Worm (Caenorhabditis elegans) whole organism, L3 larva: ENCODE measurements around the gene F08D12.4.

ENCODE experiments used
- R02D3.7 ChIP-seq: fragments of 150-350 bp; optimal IDR thresholded peaks from 2 replicates; lab custom pipeline; 2014; ENCODE audit warnings: missing biosample characterization, missing genetic modification characterization
- ZK546.5 ChIP-seq: sonication (generic microtip); optimal IDR thresholded peaks from 2 replicates; lab custom pipeline; 2017; ENCODE audit warnings: missing biosample characterization, missing genetic modification characterization
- aly-2 ChIP-seq: fragments of 150-350 bp; optimal IDR thresholded peaks from 2 replicates; lab custom pipeline; 2014; ENCODE audit warnings: missing biosample characterization, missing genetic modification characterization
- ama-1 ChIP-seq: fragments of 150-350 bp; optimal IDR thresholded peaks from 2 replicates; lab custom pipeline; 2018
- ceh-16 ChIP-seq: sonication (generic microtip); optimal IDR thresholded peaks from 2 replicates; lab custom pipeline; 2017; ENCODE audit warnings: missing biosample characterization, missing genetic modification characterization
- ceh-28 ChIP-seq: fragments of 150-350 bp; optimal IDR thresholded peaks from 2 replicates; lab custom pipeline; 2014; ENCODE audit warnings: missing biosample characterization, missing genetic modification reagents, missing genetic modification characterization
- ceh-82 ChIP-seq: fragments of 150-350 bp; optimal IDR thresholded peaks from 2 replicates; lab custom pipeline; 2014; ENCODE audit warnings: missing biosample characterization, missing genetic modification characterization
- ceh-9 ChIP-seq: sonication (generic microtip); optimal IDR thresholded peaks from 2 replicates; lab custom pipeline; 2018; ENCODE audit warnings: missing biosample characterization, missing genetic modification characterization
- daf-12 ChIP-seq: fragments of 150-350 bp; optimal IDR thresholded peaks from 2 replicates; lab custom pipeline; 2014; ENCODE audit warnings: missing biosample characterization, missing genetic modification reagents, missing genetic modification characterization
- egl-27 ChIP-seq: sonication (generic microtip); optimal IDR thresholded peaks from 4 replicates; lab custom pipeline; 2017; ENCODE audit warnings: missing biosample characterization, missing genetic modification reagents, missing genetic modification characterization
- egl-5 ChIP-seq: fragments of 150-350 bp; optimal IDR thresholded peaks from 2 replicates; lab custom pipeline; 2017; ENCODE audit warnings: missing biosample characterization, missing genetic modification reagents, missing genetic modification characterization, inconsistent platforms
- elt-2 ChIP-seq: sonication (generic microtip); optimal IDR thresholded peaks from 2 replicates; lab custom pipeline; 2016; ENCODE audit warnings: missing genetic modification reagents, mild to moderate bottlenecking, missing genetic modification characterization, missing compliant biosample characterization
- elt-3 ChIP-seq, 3 experiments: fragments of 150-350 bp in 1 of 3; sonication (generic microtip) in 2 of 3; optimal IDR thresholded peaks; 2 replicates in 2 of 3; 4 replicates in 1 of 3; lab custom pipeline; 2014 to 2017; ENCODE audit warnings: missing biosample characterization in 3 of 3, missing genetic modification characterization in 3 of 3
- eor-1 ChIP-seq, 2 experiments: fragments of 150-350 bp; optimal IDR thresholded peaks; 2 replicates each; lab custom pipeline; 2014 to 2018; ENCODE audit warnings: missing biosample characterization in 2 of 2, missing genetic modification characterization in 2 of 2
- fkh-10 ChIP-seq: sonication (generic microtip); optimal IDR thresholded peaks from 2 replicates; lab custom pipeline; 2017; ENCODE audit warnings: missing biosample characterization, missing genetic modification reagents, missing genetic modification characterization
- fkh-2 ChIP-seq: fragments of 150-350 bp; optimal IDR thresholded peaks from 2 replicates; lab custom pipeline; 2014; ENCODE audit warnings: missing biosample characterization, missing genetic modification reagents, missing genetic modification characterization
- fos-1 ChIP-seq: fragments of 150-350 bp; optimal IDR thresholded peaks from 2 replicates; lab custom pipeline; 2014; ENCODE audit warnings: missing biosample characterization, missing genetic modification characterization
- hmg-11 ChIP-seq: sonication (generic microtip); optimal IDR thresholded peaks from 2 replicates; lab custom pipeline; 2016; ENCODE audit warnings: missing genetic modification characterization, missing compliant biosample characterization
- jun-1 ChIP-seq: fragments of 150-350 bp; optimal IDR thresholded peaks from 2 replicates; lab custom pipeline; 2014; ENCODE audit warnings: missing biosample characterization, missing genetic modification reagents, missing genetic modification characterization
- lin-15B ChIP-seq: fragments of 150-350 bp; optimal IDR thresholded peaks from 2 replicates; lab custom pipeline; 2014; ENCODE audit warnings: missing biosample characterization, missing genetic modification characterization
- lin-39 ChIP-seq: fragments of 150-350 bp; optimal IDR thresholded peaks from 2 replicates; lab custom pipeline; 2018; ENCODE audit warnings: missing biosample characterization, missing genetic modification reagents, missing genetic modification characterization
- lsy-12 ChIP-seq: sonication (generic microtip); optimal IDR thresholded peaks from 2 replicates; lab custom pipeline; 2016; ENCODE audit warnings: mild to moderate bottlenecking, missing genetic modification characterization, missing compliant biosample characterization
- mdl-1 ChIP-seq: fragments of 150-350 bp; optimal IDR thresholded peaks from 2 replicates; lab custom pipeline; 2014; ENCODE audit warnings: missing biosample characterization, missing genetic modification characterization
- mml-1 ChIP-seq: fragments of 150-350 bp; sonication (generic microtip); optimal IDR thresholded peaks from 3 replicates; lab custom pipeline; 2014; ENCODE audit warnings: missing biosample characterization, missing genetic modification characterization
- nfya-1 ChIP-seq: sonication (generic microtip); optimal IDR thresholded peaks from 2 replicates; lab custom pipeline; 2017; ENCODE audit warnings: missing genetic modification characterization, mild to moderate bottlenecking, missing compliant biosample characterization, antibody characterized with exemption, moderate library complexity; ENCODE audit not compliant: insufficient read depth
- nhr-11 ChIP-seq: fragments of 150-350 bp; optimal IDR thresholded peaks from 2 replicates; lab custom pipeline; 2014; ENCODE audit warnings: missing biosample characterization, missing genetic modification characterization
- nhr-12 ChIP-seq: fragments of 150-350 bp; optimal IDR thresholded peaks from 2 replicates; lab custom pipeline; 2014; ENCODE audit warnings: missing biosample characterization, missing genetic modification characterization
- nhr-23 ChIP-seq: fragments of 150-350 bp; optimal IDR thresholded peaks from 2 replicates; lab custom pipeline; 2014; ENCODE audit warnings: missing biosample characterization, missing genetic modification reagents, missing genetic modification characterization
- nhr-237 ChIP-seq: fragments of 150-350 bp; optimal IDR thresholded peaks from 2 replicates; lab custom pipeline; 2014; ENCODE audit warnings: missing biosample characterization, missing genetic modification characterization
- nhr-25 ChIP-seq: sonication (generic microtip); optimal IDR thresholded peaks from 2 replicates; lab custom pipeline; 2017; ENCODE audit warnings: missing biosample characterization, missing genetic modification characterization
- nhr-28 ChIP-seq: fragments of 150-350 bp; optimal IDR thresholded peaks from 2 replicates; lab custom pipeline; 2014; ENCODE audit warnings: missing biosample characterization, missing genetic modification characterization
- nhr-43 ChIP-seq: sonication (generic microtip); optimal IDR thresholded peaks from 2 replicates; lab custom pipeline; 2016; ENCODE audit warnings: mild to moderate bottlenecking, missing genetic modification characterization, missing compliant biosample characterization; ENCODE audit not compliant: poor library complexity, severe bottlenecking
- nhr-67 ChIP-seq: fragments of 150-350 bp; optimal IDR thresholded peaks from 2 replicates; lab custom pipeline; 2014; ENCODE audit warnings: missing biosample characterization, missing genetic modification characterization
- nhr-76 ChIP-seq: fragments of 150-350 bp; sonication (generic microtip); optimal IDR thresholded peaks from 5 replicates; lab custom pipeline; 2014; ENCODE audit warnings: missing biosample characterization, missing genetic modification characterization
- nhr-77 ChIP-seq: fragments of 150-350 bp; optimal IDR thresholded peaks from 2 replicates; lab custom pipeline; 2014; ENCODE audit warnings: missing biosample characterization, missing genetic modification characterization
- pha-4 ChIP-seq: fragments of 150-350 bp; optimal IDR thresholded peaks from 2 replicates; lab custom pipeline; 2014; ENCODE audit warnings: missing biosample characterization, missing genetic modification reagents, missing genetic modification characterization
- pqm-1 ChIP-seq: fragments of 150-350 bp; optimal IDR thresholded peaks from 2 replicates; lab custom pipeline; 2017; ENCODE audit warnings: missing biosample characterization, missing genetic modification characterization, inconsistent platforms
- sea-2 ChIP-seq: fragments of 150-350 bp; sonication (generic microtip); optimal IDR thresholded peaks from 4 replicates; lab custom pipeline; 2014; ENCODE audit warnings: missing biosample characterization, missing genetic modification reagents, missing genetic modification characterization
- skn-1 ChIP-seq: fragments of 150-350 bp; optimal IDR thresholded peaks from 2 replicates; lab custom pipeline; 2014; ENCODE audit warnings: missing biosample characterization, missing genetic modification characterization
- snpc-4 ChIP-seq: fragments of 150-350 bp; optimal IDR thresholded peaks from 2 replicates; lab custom pipeline; 2014; ENCODE audit warnings: missing biosample characterization, missing genetic modification characterization
- tbx-2 ChIP-seq: sonication (generic microtip); optimal IDR thresholded peaks from 2 replicates; lab custom pipeline; 2016; ENCODE audit warnings: mild to moderate bottlenecking, missing genetic modification characterization, missing compliant biosample characterization
- zag-1 ChIP-seq: fragments of 150-350 bp; optimal IDR thresholded peaks from 2 replicates; lab custom pipeline; 2014; ENCODE audit warnings: missing biosample characterization, missing genetic modification characterization
- ztf-11 ChIP-seq: fragments of 150-350 bp; optimal IDR thresholded peaks from 2 replicates; lab custom pipeline; 2014; ENCODE audit warnings: missing biosample characterization, missing genetic modification characterization
- ztf-4 ChIP-seq: fragments of 150-350 bp; optimal IDR thresholded peaks from 2 replicates; lab custom pipeline; 2014; ENCODE audit warnings: missing biosample characterization, missing genetic modification characterization

The F08D12.4 gene

ce11 chrII:2777846-2778245 is at the start of gene F08D12.4:
TSS of gene F08D12.4 (plus strand) at chrII:2778146.
- TF ChIP-seq fkh-2, result no peak
- no peak for TF ChIP-seq lin-15B
- no peak for TF ChIP-seq daf-12 (tag; lab: Kevin White, UChicago)
- no peak for TF ChIP-seq ztf-11
- TF ChIP-seq mdl-1 (tag; lab: Kevin White, UChicago), result no peak
- no peak for TF ChIP-seq fos-1
- no peak for TF ChIP-seq nhr-76 (tag; lab: Kevin White, UChicago)
- TF ChIP-seq pha-4 (tag; lab: Kevin White, UChicago), result no peak
- TF ChIP-seq zag-1 (tag; lab: Kevin White, UChicago), result no peak
- no peak for TF ChIP-seq egl-27 (tag; lab: Kevin White, UChicago)
- TF ChIP-seq snpc-4 (tag; lab: Kevin White, UChicago), result no peak
- TF ChIP-seq ceh-82 (tag; lab: Kevin White, UChicago), result no peak
- TF ChIP-seq aly-2 (tag; lab: Kevin White, UChicago), result no peak
- no peak for TF ChIP-seq nhr-12 (tag; lab: Kevin White, UChicago)
- no peak for TF ChIP-seq nhr-28 (tag; lab: Kevin White, UChicago)
- TF ChIP-seq pqm-1 (tag; lab: Kevin White, UChicago), result no peak
- TF ChIP-seq mml-1 (tag; lab: Kevin White, UChicago), result no peak
- TF ChIP-seq ztf-4, result no peak
- no peak for TF ChIP-seq ceh-28 (tag; lab: Kevin White, UChicago)

ce11 chrII:2730647-2731046 is 47.3 kb upstream of the F08D12.4 start:
- TF ChIP-seq ZK546.5, result no peak
- peak; percentile 61 for TF ChIP-seq fkh-10 (GFP tag; lab: Kevin White, UChicago)

ce11 chrII:2734266-2734665 is 43.7 kb upstream of the F08D12.4 start:
- TF ChIP-seq nhr-12 (tag; lab: Kevin White, UChicago) (no peak), ceh-82 (tag; lab: Kevin White, UChicago) (no peak), lin-39 (tag; lab: Kevin White, UChicago) (no peak), ztf-11 (no peak), nhr-237 (tag; lab: Kevin White, UChicago) (no peak), nhr-28 (tag; lab: Kevin White, UChicago) (no peak), elt-3 (tag; optimal IDR thresholded peaks at IDR 0.05; lab: Kevin White, UChicago) (no peak), egl-5 (tag; lab: Kevin White, UChicago) (no peak)
- TF ChIP-seq, all 47 proteins: peak for 0

- TF ChIP-seq ztf-4 (no peak), ama-1 (lab: Kevin White, UChicago) (no peak), jun-1 (tag; lab: Kevin White, UChicago) (peak; percentile 17), lin-39 (tag; lab: Kevin White, UChicago) (peak; percentile 61), egl-5 (tag; lab: Kevin White, UChicago) (no peak), daf-12 (tag; lab: Kevin White, UChicago) (no peak), mml-1 (tag; lab: Kevin White, UChicago) (no peak), nhr-23 (tag; lab: Kevin White, UChicago) (peak; percentile 20), lin-15B (no peak), elt-2 (tag; lab: Kevin White, UChicago) (no peak), nhr-28 (tag; lab: Kevin White, UChicago) (no peak), egl-27 (tag; lab: Kevin White, UChicago) (no peak), fkh-10 (GFP tag; lab: Kevin White, UChicago) (no peak), skn-1 (tag; lab: Kevin White, UChicago) (no peak), ceh-16 (no peak), nhr-12 (tag; lab: Kevin White, UChicago) (no peak), tbx-2 (tag; lab: Kevin White, UChicago) (no peak), fkh-2 (no peak), nhr-67 (no peak), ceh-82 (tag; lab: Kevin White, UChicago) (no peak), aly-2 (tag; lab: Kevin White, UChicago) (no peak), eor-1 (tag; optimal IDR thresholded peaks at IDR 0.05; lab: Kevin White, UChicago) (no peak), pqm-1 (tag; lab: Kevin White, UChicago) (no peak), nhr-43 (no peak), nhr-11 (no peak), ZK546.5 (no peak), elt-3 (tag; optimal IDR thresholded peaks at IDR 0.05; lab: Kevin White, UChicago) (no peak), snpc-4 (tag; lab: Kevin White, UChicago) (peak; percentile 23), hmg-11 (tag; lab: Kevin White, UChicago) (peak; percentile 40), pha-4 (tag; lab: Kevin White, UChicago) (no peak), sea-2 (GFP tag; lab: Kevin White, UChicago) (no peak), ztf-11 (no peak), ceh-28 (tag; lab: Kevin White, UChicago) (no peak), nhr-237 (tag; lab: Kevin White, UChicago) (no peak), lsy-12 (no peak), nfya-1 (peak; percentile 79), ceh-9 (tag; lab: Kevin White, UChicago) (no peak), nhr-76 (tag; lab: Kevin White, UChicago) (no peak), R02D3.7 (tag; lab: Kevin White, UChicago) (no peak), zag-1 (tag; lab: Kevin White, UChicago) (no peak), nhr-25 (tag; lab: Kevin White, UChicago) (peak; percentile 32), nhr-77 (tag; lab: Kevin White, UChicago) (no peak)
Observed at ce11 chrII:2734735-2735134, 43.2 kb upstream of the F08D12.4 start.
